Worm (Caenorhabditis elegans) whole organism, L4/young adult: ENCODE data around the gene cyp-33C2.

Source experiments
- W03F9.2 ChIP-seq: fragments of 150-350 bp; optimal IDR thresholded peaks from 2 replicates; lab custom pipeline; 2014; ENCODE audit warnings: missing biosample characterization, missing genetic modification characterization
- dao-5 ChIP-seq: sonication (generic microtip); optimal IDR thresholded peaks from 2 replicates; lab custom pipeline; 2016; ENCODE audit warnings: missing genotype, missing genetic modification characterization, moderate library complexity, missing compliant biosample characterization
- him-1 ChIP-seq: sonication (generic microtip); optimal IDR thresholded peaks from 2 replicates; lab custom pipeline; 2016; ENCODE audit warnings: missing genotype, missing genetic modification reagents, missing genetic modification characterization, missing compliant biosample characterization

DNA sequence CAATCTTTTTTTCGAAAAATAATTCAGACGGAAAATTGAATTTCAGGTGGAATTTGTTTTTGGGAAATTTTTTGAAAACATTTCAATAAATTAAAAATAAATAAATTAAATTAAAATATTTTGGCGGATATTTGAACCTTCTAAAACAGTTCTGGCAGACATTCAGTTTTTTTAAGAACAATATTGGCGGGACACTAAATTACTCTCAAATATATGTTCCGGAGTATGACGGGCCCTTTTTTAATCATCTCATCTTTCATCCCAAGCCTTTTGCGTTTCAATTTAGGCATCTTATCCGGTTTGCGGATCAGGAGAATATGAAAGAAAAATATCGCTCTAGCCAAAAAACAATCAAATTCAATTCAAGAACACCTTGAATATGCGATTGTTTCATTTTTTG lies 23.5 kb downstream of the cyp-33C2 start, which contains the start of gene svh-11:
- TF ChIP-seq W03F9.2 (tag; lab: Kevin White, UChicago) (no peak), him-1 (tag; lab: Kevin White, UChicago) (no peak), dao-5 (tag; lab: Kevin White, UChicago) (no peak)
